Fruit fly (Drosophila melanogaster): Measurements from ENCODE around the gene ich.

The ich gene

DNA sequence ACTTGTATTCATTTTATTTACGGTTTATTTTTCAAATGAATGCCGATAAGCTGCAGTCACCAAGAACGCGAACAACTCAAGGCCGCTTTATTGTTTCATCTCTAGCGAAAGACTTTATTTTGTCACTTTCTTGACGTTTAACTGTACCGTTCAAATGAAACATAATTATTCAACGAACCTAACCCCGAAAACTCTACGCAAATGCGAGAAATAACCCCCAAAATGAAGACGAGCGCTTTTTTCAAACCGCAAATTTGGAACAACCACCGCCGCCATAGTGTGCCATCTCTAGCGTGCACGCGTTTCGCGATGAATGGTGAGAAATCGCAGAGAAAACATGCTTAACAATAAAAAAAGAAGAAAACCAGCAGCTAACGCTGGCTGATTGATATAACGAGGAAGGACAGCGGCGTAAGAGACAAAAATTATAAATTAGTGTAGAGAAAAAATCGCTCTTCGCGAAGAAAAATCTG is 21.8 kb upstream of the ich start, which contains the start of gene CG11970:
CG11970 (plus strand) TSS at position 117 of the 473 bp plus-strand sequence.
- peak; percentile 65 for TF ChIP-seq Mnt (GFP tag; optimal IDR thresholded peaks at IDR 0.05)
- peak; percentile 80 for TF ChIP-seq CG11617 (GFP tag; optimal IDR thresholded peaks at IDR 0.05)
- peak; percentile 74 for TF ChIP-seq CG1620 (GFP tag; optimal IDR thresholded peaks at IDR 0.05)
- no peak for TF ChIP-seq cnc (optimal IDR thresholded peaks at IDR 0.05)
- no peak for TF ChIP-seq CG5204 (GFP tag; optimal IDR thresholded peaks at IDR 0.05)
- TF ChIP-seq cic (GFP tag; optimal IDR thresholded peaks at IDR 0.05) = peak; percentile 0
- TF ChIP-seq CG7101 (tag; optimal IDR thresholded peaks at IDR 0.05) = peak; percentile 7
- TF ChIP-seq kay (GFP tag; ENCODE audit: borderline replicate concordance) = no peak
- peak; percentile 38 for TF ChIP-seq CG33017 (tag; optimal IDR thresholded peaks at IDR 0.05)
- peak; percentile 54 for TF ChIP-seq Crg-1 (GFP tag; optimal IDR thresholded peaks at IDR 0.05)
- peak; percentile 12 for TF ChIP-seq ovo (GFP tag; optimal IDR thresholded peaks at IDR 0.05)
- TF ChIP-seq CG7045 (GFP tag; optimal IDR thresholded peaks at IDR 0.05) = no peak
- peak; percentile 5 for TF ChIP-seq Clk (GFP tag; optimal IDR thresholded peaks at IDR 0.05)
- peak; percentile 83 for TF ChIP-seq toe (GFP tag; optimal IDR thresholded peaks at IDR 0.05)
- no peak for TF ChIP-seq tj (GFP tag; optimal IDR thresholded peaks at IDR 0.05)
- no peak for TF ChIP-seq CG12768 (GFP tag; optimal IDR thresholded peaks at IDR 0.05)
- peak; percentile 38 for TF ChIP-seq pad (GFP tag; optimal IDR thresholded peaks at IDR 0.05)
- TF ChIP-seq bab1 (GFP tag; optimal IDR thresholded peaks at IDR 0.05) = peak; percentile 32
- TF ChIP-seq CG14711 (tag; optimal IDR thresholded peaks at IDR 0.05) = peak; percentile 11
- peak; percentile 70 for TF ChIP-seq Hr96 (GFP tag; optimal IDR thresholded peaks at IDR 0.05)

DNA sequence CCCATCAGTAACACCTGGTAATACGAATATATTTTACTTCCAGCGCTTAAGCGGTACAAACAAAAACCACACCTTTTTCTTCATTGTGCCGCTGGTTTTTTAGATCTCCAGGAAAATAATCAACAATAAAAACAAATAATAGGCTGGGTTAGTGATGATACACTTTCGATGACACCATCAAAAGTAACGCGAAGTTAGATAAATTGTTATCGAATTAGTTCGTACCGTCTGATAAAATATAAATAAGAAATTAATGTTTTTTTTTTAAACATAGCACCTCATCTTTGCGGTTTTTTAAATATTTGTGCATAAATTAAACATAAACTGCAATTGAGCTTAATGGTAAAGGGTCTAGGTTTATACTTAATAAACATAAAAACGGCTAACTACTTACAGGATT is 21.3 kb upstream of the ich start, which contains the start of gene RagA-B:
RagA-B (minus strand) TSS at position 175 of the 400 bp plus-strand sequence.
- TF ChIP-seq CG7101 (tag; optimal IDR thresholded peaks at IDR 0.05) = no peak
- TF ChIP-seq CG12768 (GFP tag; optimal IDR thresholded peaks at IDR 0.05) = no peak
- TF ChIP-seq kay (GFP tag; ENCODE audit: borderline replicate concordance) = no peak
- no peak for TF ChIP-seq tj (GFP tag; optimal IDR thresholded peaks at IDR 0.05)
- TF ChIP-seq CG1620 (GFP tag; optimal IDR thresholded peaks at IDR 0.05) = no peak
- TF ChIP-seq CG14711 (tag; optimal IDR thresholded peaks at IDR 0.05) = no peak
- no peak for TF ChIP-seq CG5204 (GFP tag; optimal IDR thresholded peaks at IDR 0.05)
- TF ChIP-seq cnc (optimal IDR thresholded peaks at IDR 0.05) = no peak
- TF ChIP-seq Clk (GFP tag; optimal IDR thresholded peaks at IDR 0.05) = no peak
- no peak for TF ChIP-seq Hr96 (GFP tag; optimal IDR thresholded peaks at IDR 0.05)
- TF ChIP-seq pad (GFP tag; optimal IDR thresholded peaks at IDR 0.05) = no peak
- TF ChIP-seq toe (GFP tag; optimal IDR thresholded peaks at IDR 0.05) = no peak
- no peak for TF ChIP-seq bab1 (GFP tag; optimal IDR thresholded peaks at IDR 0.05)
- TF ChIP-seq cic (GFP tag; optimal IDR thresholded peaks at IDR 0.05) = no peak
- no peak for TF ChIP-seq ovo (GFP tag; optimal IDR thresholded peaks at IDR 0.05)
- TF ChIP-seq Mnt (GFP tag; optimal IDR thresholded peaks at IDR 0.05) = no peak
- TF ChIP-seq CG33017 (tag; optimal IDR thresholded peaks at IDR 0.05) = no peak

DNA sequence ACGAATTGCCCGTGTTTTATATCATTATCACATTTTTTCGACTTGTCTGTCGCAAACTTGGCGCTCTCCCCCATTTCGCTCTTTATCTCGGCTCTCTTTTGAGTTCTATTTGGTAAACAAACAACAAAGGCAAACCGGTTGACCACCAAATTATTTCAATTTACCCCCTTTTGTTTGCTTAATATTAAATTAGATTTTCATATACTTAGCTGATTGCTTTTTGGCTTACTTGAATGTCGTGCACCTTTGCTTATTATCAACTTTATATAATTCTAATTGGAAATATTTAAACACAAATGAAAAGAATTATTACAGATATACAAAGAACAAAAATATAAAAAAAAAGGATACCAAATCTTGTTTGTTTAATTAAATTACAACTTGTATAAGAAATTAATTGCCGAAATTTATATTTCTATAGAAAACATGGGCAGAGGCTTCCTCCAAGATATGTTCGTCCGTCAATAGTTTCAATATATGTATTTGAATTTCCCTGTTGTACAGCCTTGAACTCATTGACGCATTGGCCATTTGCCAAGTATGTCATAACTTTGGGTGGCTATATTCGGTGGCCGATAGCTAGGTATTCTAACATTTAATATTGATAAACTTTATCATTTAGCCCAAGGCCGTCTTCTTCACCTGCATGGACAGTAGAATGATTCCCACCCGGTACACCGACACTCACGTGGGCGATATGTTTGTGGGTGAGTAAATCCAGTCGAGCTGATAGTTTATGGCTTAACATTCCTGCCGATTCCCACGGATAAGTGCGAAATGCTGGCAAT is 18.6 kb upstream of the ich start:
- no peak for TF ChIP-seq CG33017 (tag; optimal IDR thresholded peaks at IDR 0.05)
- no peak for TF ChIP-seq bab1 (GFP tag; optimal IDR thresholded peaks at IDR 0.05)
- TF ChIP-seq ovo (GFP tag; optimal IDR thresholded peaks at IDR 0.05) = no peak
- no peak for TF ChIP-seq Clk (GFP tag; optimal IDR thresholded peaks at IDR 0.05)
- TF ChIP-seq CG7045 (GFP tag; optimal IDR thresholded peaks at IDR 0.05) = no peak
- TF ChIP-seq cnc (optimal IDR thresholded peaks at IDR 0.05) = no peak
- no peak for TF ChIP-seq CG1620 (GFP tag; optimal IDR thresholded peaks at IDR 0.05)
- TF ChIP-seq kay (GFP tag; ENCODE audit: borderline replicate concordance) = no peak
- TF ChIP-seq Mnt (GFP tag; optimal IDR thresholded peaks at IDR 0.05) = no peak
- no peak for TF ChIP-seq pad (GFP tag; optimal IDR thresholded peaks at IDR 0.05)
- no peak for TF ChIP-seq CG5204 (GFP tag; optimal IDR thresholded peaks at IDR 0.05)

DNA sequence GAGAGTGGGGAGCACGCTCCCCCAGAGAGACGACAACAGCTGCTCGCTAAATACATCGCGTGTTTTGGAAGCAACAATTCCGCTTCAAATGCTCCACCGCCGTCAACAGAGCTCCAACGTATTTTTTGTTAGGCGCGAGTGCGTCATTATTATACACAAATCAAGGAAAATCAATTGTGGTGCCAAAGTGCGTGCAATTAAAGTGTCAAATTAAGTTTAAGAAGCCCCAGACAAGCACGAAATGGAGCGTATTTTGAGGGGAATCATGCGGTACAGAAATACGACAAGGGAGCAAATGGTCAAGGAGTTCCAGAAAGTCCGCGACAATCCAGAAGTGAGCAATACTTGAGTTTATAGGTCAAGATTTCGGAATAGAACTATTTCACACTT is 17.9 kb upstream of the ich start, which contains the start of gene CAHbeta:
CAHbeta (plus strand) TSS at position 85 of the 390 bp plus-strand sequence.
- TF ChIP-seq Hr96 (GFP tag; optimal IDR thresholded peaks at IDR 0.05) = peak; percentile 53
- TF ChIP-seq toe (GFP tag; optimal IDR thresholded peaks at IDR 0.05) = no peak
- TF ChIP-seq CG5204 (GFP tag; optimal IDR thresholded peaks at IDR 0.05) = no peak
- peak; percentile 9 for TF ChIP-seq CG7101 (tag; optimal IDR thresholded peaks at IDR 0.05)
- TF ChIP-seq CG14711 (tag; optimal IDR thresholded peaks at IDR 0.05) = peak; percentile 11
- no peak for TF ChIP-seq CG1620 (GFP tag; optimal IDR thresholded peaks at IDR 0.05)
- no peak for TF ChIP-seq tj (GFP tag; optimal IDR thresholded peaks at IDR 0.05)
- TF ChIP-seq bab1 (GFP tag; optimal IDR thresholded peaks at IDR 0.05) = peak; percentile 57
- TF ChIP-seq ovo (GFP tag; optimal IDR thresholded peaks at IDR 0.05) = no peak
- peak; percentile 50 for TF ChIP-seq Mnt (GFP tag; optimal IDR thresholded peaks at IDR 0.05)
- no peak for TF ChIP-seq cnc (optimal IDR thresholded peaks at IDR 0.05)
- TF ChIP-seq CG33017 (tag; optimal IDR thresholded peaks at IDR 0.05) = no peak
- no peak for TF ChIP-seq Clk (GFP tag; optimal IDR thresholded peaks at IDR 0.05)
- TF ChIP-seq Crg-1 (GFP tag; optimal IDR thresholded peaks at IDR 0.05) = no peak
- TF ChIP-seq cic (GFP tag; optimal IDR thresholded peaks at IDR 0.05) = peak; percentile 32
- peak; percentile 44 for TF ChIP-seq CG7045 (GFP tag; optimal IDR thresholded peaks at IDR 0.05)
- peak; percentile 34 for TF ChIP-seq pad (GFP tag; optimal IDR thresholded peaks at IDR 0.05)
- TF ChIP-seq CG12768 (GFP tag; optimal IDR thresholded peaks at IDR 0.05) = peak; percentile 67
- peak; percentile 32 for TF ChIP-seq CG11617 (GFP tag; optimal IDR thresholded peaks at IDR 0.05)
- peak; percentile 95 for TF ChIP-seq kay (GFP tag; ENCODE audit: borderline replicate concordance)
